Worm (Caenorhabditis elegans) whole organism, midembryonic: ENCODE measurements around the gene B0284.3.

Experiments used
- T22C8.4 ChIP-seq: fragments of 200-800 bp; sonication (Bioruptor generic); IDR thresholded peaks from 2 replicates; pipeline ENCODE4 v1.3.6; 2022; ENCODE audit warnings: missing genetic modification characterization, missing compliant biosample characterization
- cog-1 ChIP-seq: sonication (generic microtip); optimal IDR thresholded peaks from 2 replicates; lab custom pipeline; 2016; ENCODE audit warnings: missing genetic modification characterization, missing compliant biosample characterization
- flt-1 ChIP-seq: fragments of 200-800 bp; sonication (Bioruptor generic); IDR thresholded peaks from 2 replicates; pipeline ENCODE4 v1.3.6; 2022; ENCODE audit warnings: missing genetic modification characterization, missing compliant biosample characterization
- klf-2 ChIP-seq: fragments of 200-800 bp; sonication (Bioruptor generic); conservative IDR thresholded peaks from 2 replicates; pipeline ENCODE4 v1.3.6; 2022; ENCODE audit warnings: missing genetic modification reagents, missing genetic modification characterization, missing compliant biosample characterization
- med-1 ChIP-seq: sonication (generic microtip); optimal IDR thresholded peaks from 2 replicates; lab custom pipeline; 2017; ENCODE audit warnings: missing genetic modification characterization, mild to moderate bottlenecking, missing compliant biosample characterization, antibody characterized with exemption, missing genetic modification reagents; ENCODE audit not compliant: insufficient read depth
- ref-1 ChIP-seq: fragments of 200-800 bp; sonication (Bioruptor generic); conservative IDR thresholded peaks from 2 replicates; pipeline ENCODE4 v1.3.6; 2022; ENCODE audit warnings: missing genetic modification reagents, missing genetic modification characterization, missing compliant biosample characterization
- tab-1 ChIP-seq: fragments of 200-800 bp; sonication (Bioruptor generic); IDR thresholded peaks from 2 replicates; pipeline ENCODE4 v1.3.6; 2022; ENCODE audit warnings: missing genetic modification characterization, missing compliant biosample characterization
- ztf-23 ChIP-seq: fragments of 200-800 bp; sonication (Bioruptor generic); IDR thresholded peaks from 2 replicates; pipeline ENCODE4 v1.3.6; 2022; ENCODE audit warnings: missing genetic modification reagents, missing genetic modification characterization, missing compliant biosample characterization
- ztf-29 ChIP-seq: fragments of 200-800 bp; sonication (Bioruptor generic); IDR thresholded peaks from 2 replicates; pipeline ENCODE4 v1.3.6; 2022; ENCODE audit warnings: missing genetic modification reagents, missing genetic modification characterization, missing compliant biosample characterization

DNA sequence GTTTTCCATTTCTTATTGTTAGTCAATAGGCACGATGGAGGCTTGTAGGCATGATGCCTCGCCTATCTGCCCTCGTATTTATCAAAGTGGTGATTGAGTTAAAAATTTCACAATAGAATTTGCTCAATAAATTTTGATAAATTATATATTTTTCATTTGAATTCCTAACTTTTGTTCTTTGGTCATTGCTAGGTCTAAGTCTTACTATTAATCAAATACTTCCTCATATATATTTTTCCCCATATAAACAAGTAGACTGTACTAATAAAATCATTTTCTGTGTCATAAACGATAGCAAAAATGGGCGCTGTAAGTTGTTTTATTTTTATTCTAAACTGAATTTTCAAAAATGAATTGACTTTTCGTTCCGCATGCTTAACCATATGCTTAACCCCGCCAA is 4.9 kb upstream of the B0284.3 start, which contains the start of gene pals-28:
- TF ChIP-seq T22C8.4 (GFP tag; lab: Robert Waterston, UW) = no peak
- no peak for TF ChIP-seq klf-2
- TF ChIP-seq flt-1 = no peak
- TF ChIP-seq med-1 (GFP tag; lab: Kevin White, UChicago) = no peak
- TF ChIP-seq ztf-23 (GFP tag; lab: Robert Waterston, UW) = no peak
- TF ChIP-seq ref-1 (GFP tag; lab: Robert Waterston, UW) = no peak
- no peak for TF ChIP-seq cog-1 (tag; lab: Kevin White, UChicago)
- TF ChIP-seq tab-1 (GFP tag; lab: Robert Waterston, UW) = no peak
- no peak for TF ChIP-seq ztf-29
